Worm (Caenorhabditis elegans) whole organism, L3 larva: ENCODE data around the gene mpst-4.

Experiments
- nhr-237 ChIP-seq: fragments of 150-350 bp; optimal IDR thresholded peaks from 2 replicates; lab custom pipeline; 2014; ENCODE audit warnings: missing biosample characterization, missing genetic modification characterization
- snpc-4 ChIP-seq: fragments of 150-350 bp; optimal IDR thresholded peaks from 2 replicates; lab custom pipeline; 2014; ENCODE audit warnings: missing biosample characterization, missing genetic modification characterization

DNA sequence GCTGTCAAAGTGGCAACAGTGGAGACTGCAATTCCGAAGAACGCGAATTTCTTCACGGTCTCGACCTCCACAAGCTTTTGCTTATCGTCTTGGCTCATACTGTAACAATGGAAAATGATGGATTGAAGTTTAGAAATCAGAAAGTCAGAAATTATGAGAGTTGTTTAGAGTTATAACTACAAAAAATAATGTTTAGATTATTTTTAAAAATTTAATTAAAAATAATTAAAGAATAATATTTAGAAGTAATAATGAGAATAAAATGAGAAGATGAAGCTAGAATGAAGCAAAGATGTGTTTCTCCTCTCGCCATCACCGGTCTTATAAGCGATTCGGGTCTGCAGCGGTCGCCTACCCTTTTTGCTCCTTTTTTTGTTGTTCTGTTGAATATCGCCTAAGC lies 9.8 kb upstream of the mpst-4 start, which contains the start of gene col-73:
- no peak for TF ChIP-seq snpc-4 (tag; lab: Kevin White, UChicago)
- TF ChIP-seq nhr-237 (tag; lab: Kevin White, UChicago), result no peak
